Fruit fly (Drosophila melanogaster): Measurements from ENCODE around the gene Gpdh3.
A peak's percentile ranks its signal among the peaks of the same experiment; 100 is the strongest.

Gene Gpdh3

DNA sequence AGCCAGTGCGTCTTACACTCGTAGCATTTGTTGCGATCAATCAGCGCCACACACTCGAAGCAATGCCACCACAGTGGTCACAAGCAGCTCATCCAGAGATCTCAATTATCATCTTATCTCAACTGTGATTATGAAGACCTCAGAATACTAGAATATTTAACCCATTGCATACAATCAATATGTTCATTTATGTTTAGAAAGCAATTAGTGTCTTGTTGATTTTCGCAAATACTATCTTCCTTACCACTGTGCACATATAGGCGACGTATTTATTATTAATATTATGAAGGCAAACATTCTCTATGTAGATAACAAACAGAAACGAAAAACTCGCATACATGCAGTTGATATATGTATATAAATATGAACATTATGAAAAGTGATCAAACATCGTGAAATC, 23.0 kb upstream of the Gpdh3 start (continued):
- TF ChIP-seq CG6808 (GFP tag; optimal IDR thresholded peaks at IDR 0.05) = peak; percentile 72
- peak; percentile 79 for TF ChIP-seq CG6792 (GFP tag; optimal IDR thresholded peaks at IDR 0.05)
- TF ChIP-seq CG11902 (GFP tag; optimal IDR thresholded peaks at IDR 0.05) = peak; percentile 63
- TF ChIP-seq pdm3 (GFP tag; optimal IDR thresholded peaks at IDR 0.05) = peak; percentile 90
- TF ChIP-seq Ets96B (tag; optimal IDR thresholded peaks at IDR 0.05) = peak; percentile 84
- TF ChIP-seq ss (GFP tag; optimal IDR thresholded peaks at IDR 0.05) = peak; percentile 34 to 68
- TF ChIP-seq CG11294 (GFP tag; IDR thresholded peaks at IDR 0.05) = peak; percentile 84
- TF ChIP-seq CG7368 (GFP tag; optimal IDR thresholded peaks at IDR 0.05) = peak; percentile 81
- TF ChIP-seq CG8119 (GFP tag; IDR thresholded peaks at IDR 0.05) = peak; percentile 87
- TF ChIP-seq Hr38 (GFP tag; optimal IDR thresholded peaks at IDR 0.05) = no peak
- no peak for TF ChIP-seq CG6854 (GFP tag; optimal IDR thresholded peaks at IDR 0.05)
- peak; percentile 88 for TF ChIP-seq OdsH (GFP tag; optimal IDR thresholded peaks at IDR 0.05)
- TF ChIP-seq cyc (GFP tag; optimal IDR thresholded peaks at IDR 0.05) = peak; percentile 64
- peak; percentile 78 for TF ChIP-seq spab (GFP tag; optimal IDR thresholded peaks at IDR 0.05)
- TF ChIP-seq acj6 (GFP tag; optimal IDR thresholded peaks at IDR 0.05) = peak; percentile 86
- TF ChIP-seq svp (GFP tag) = peak; percentile 96
- TF ChIP-seq esn (GFP tag; optimal IDR thresholded peaks at IDR 0.05) = peak; percentile 79
- TF ChIP-seq Sox102F (GFP tag; optimal IDR thresholded peaks at IDR 0.05) = peak; percentile 77
- peak; percentile 77 for TF ChIP-seq Met (GFP tag; optimal IDR thresholded peaks at IDR 0.05)
- peak; percentile 81 for TF ChIP-seq CG3919 (GFP tag; optimal IDR thresholded peaks at IDR 0.05)
- TF ChIP-seq CG34406 (GFP tag; optimal IDR thresholded peaks at IDR 0.05) = peak; percentile 76
- TF ChIP-seq Hr39 (GFP tag; optimal IDR thresholded peaks at IDR 0.05) = peak; percentile 80
- TF ChIP-seq Sox15 (GFP tag; optimal IDR thresholded peaks at IDR 0.05) = peak; percentile 71
- no peak for TF ChIP-seq dac (GFP tag; optimal IDR thresholded peaks at IDR 0.05)
- peak; percentile 83 for TF ChIP-seq CG10669 (GFP tag; optimal IDR thresholded peaks at IDR 0.05)
- TF ChIP-seq Lpt (GFP tag; optimal IDR thresholded peaks at IDR 0.05) = peak; percentile 70
- peak; percentile 87 for TF ChIP-seq Sox14 (GFP tag; optimal IDR thresholded peaks at IDR 0.05)
- peak; percentile 76 for TF ChIP-seq dsx (GFP tag; optimal IDR thresholded peaks at IDR 0.05; ENCODE audit: poor library complexity, severe bottlenecking)
- TF ChIP-seq CG4318 (GFP tag; optimal IDR thresholded peaks at IDR 0.05) = peak; percentile 63
- peak; percentile 71 for TF ChIP-seq CG3032 (tag; optimal IDR thresholded peaks at IDR 0.05)

DNA sequence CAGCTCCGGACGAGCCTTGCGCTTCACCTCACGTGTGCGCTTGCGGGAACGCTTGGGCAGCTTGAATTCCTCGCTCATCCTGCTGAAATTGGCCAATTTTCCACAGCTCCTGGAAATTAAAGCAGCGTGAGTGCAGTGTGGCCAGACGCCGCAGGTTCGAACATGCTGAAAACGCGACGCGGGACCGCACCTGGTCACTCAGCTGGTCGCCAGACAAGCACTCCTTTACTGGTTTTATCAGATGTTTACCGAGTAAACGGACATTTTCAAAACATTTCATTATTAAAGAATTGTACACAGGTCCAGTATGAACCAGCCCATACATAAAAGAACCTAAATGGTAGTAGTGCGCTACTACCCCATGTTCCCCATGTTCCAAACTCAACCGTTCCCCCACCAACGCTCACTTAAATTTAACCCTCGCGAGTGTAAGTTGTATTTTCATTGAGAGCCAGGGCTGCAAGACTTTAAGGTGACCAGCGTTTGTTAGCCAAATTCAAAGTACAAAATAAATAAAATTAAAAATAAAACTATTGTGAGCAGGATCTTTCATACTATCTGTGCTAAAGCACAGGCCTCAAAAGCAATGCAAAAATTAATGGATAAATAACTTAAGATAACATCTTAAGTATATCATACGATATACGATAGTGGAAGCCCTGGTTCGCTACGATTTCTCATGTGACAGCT, 19.5 kb upstream of the Gpdh3 start, which contains the start of the genes JMJD6, CG7071 and Muted:
JMJD6 (minus strand) TSS at position 154 of the 690 bp plus-strand sequence.
CG7071 (plus strand) TSS at position 403 of the 690 bp plus-strand sequence.
Muted (plus strand) TSS at position 403 of the 690 bp plus-strand sequence.
- TF ChIP-seq CG9139 (GFP tag; optimal IDR thresholded peaks at IDR 0.05) (no peak), CG10631 (GFP tag; optimal IDR thresholded peaks at IDR 0.05) (peak; percentile 91), CG11294 (GFP tag; IDR thresholded peaks at IDR 0.05) (peak; percentile 88), Ets21C (GFP tag; optimal IDR thresholded peaks at IDR 0.05) (peak; percentile 88), dac (GFP tag; optimal IDR thresholded peaks at IDR 0.05) (peak; percentile 72), CG6854 (GFP tag; optimal IDR thresholded peaks at IDR 0.05) (peak; percentile 60), fd85E (GFP tag; optimal IDR thresholded peaks at IDR 0.05) (peak; percentile 59), Sox14 (GFP tag; optimal IDR thresholded peaks at IDR 0.05) (peak; percentile 88), esn (GFP tag; optimal IDR thresholded peaks at IDR 0.05) (peak; percentile 92), net (GFP tag; optimal IDR thresholded peaks at IDR 0.05) (peak; percentile 80), Ets96B (tag; optimal IDR thresholded peaks at IDR 0.05) (peak; percentile 66), Eip93F (GFP tag; optimal IDR thresholded peaks at IDR 0.05) (peak; percentile 88), CG3919 (GFP tag; optimal IDR thresholded peaks at IDR 0.05) (peak; percentile 88), CG1621 (tag; optimal IDR thresholded peaks at IDR 0.05) (peak; percentile 47), CG15336 (GFP tag; IDR thresholded peaks at IDR 0.05) (peak; percentile 84), dsx (GFP tag; optimal IDR thresholded peaks at IDR 0.05; ENCODE audit: poor library complexity, severe bottlenecking) (peak; percentile 57), Hr39 (GFP tag; optimal IDR thresholded peaks at IDR 0.05) (peak; percentile 89), OdsH (GFP tag; optimal IDR thresholded peaks at IDR 0.05) (peak; percentile 90), topi (GFP tag; optimal IDR thresholded peaks at IDR 0.05) (peak; percentile 88), CG34406 (GFP tag; optimal IDR thresholded peaks at IDR 0.05) (peak; percentile 85), fkh (GFP tag; optimal IDR thresholded peaks at IDR 0.05) (peak; percentile 84), CG3032 (tag; optimal IDR thresholded peaks at IDR 0.05) (peak; percentile 78), CG6163 (GFP tag; IDR thresholded peaks at IDR 0.05) (peak; percentile 87), Sox102F (GFP tag; optimal IDR thresholded peaks at IDR 0.05) (peak; percentile 79), svp (GFP tag) (peak; percentile 92), CG10669 (GFP tag; optimal IDR thresholded peaks at IDR 0.05) (peak; percentile 76), Eip78C (GFP tag) (peak; percentile 95), eg (GFP tag; IDR thresholded peaks at IDR 0.05) (peak; percentile 90), CG4318 (GFP tag; optimal IDR thresholded peaks at IDR 0.05) (peak; percentile 78), CG6808 (GFP tag; optimal IDR thresholded peaks at IDR 0.05) (peak; percentile 74), spab (GFP tag; optimal IDR thresholded peaks at IDR 0.05) (peak; percentile 47), vri (GFP tag; optimal IDR thresholded peaks at IDR 0.05) (peak; percentile 79), CG31627 (GFP tag; optimal IDR thresholded peaks at IDR 0.05) (peak; percentile 92), pdm3 (GFP tag; optimal IDR thresholded peaks at IDR 0.05) (peak; percentile 90), lz (GFP tag; optimal IDR thresholded peaks at IDR 0.05) (peak; percentile 93), CG7368 (GFP tag; optimal IDR thresholded peaks at IDR 0.05) (peak; percentile 80)

All from whole organism, prepupa.